Fruit fly (Drosophila melanogaster) whole organism, embryonic: ENCODE data around the gene qm.

Source experiments
- Antp ChIP-seq: fragments of 200-800 bp; sonication (Bioruptor generic); optimal IDR thresholded peaks from 3 replicates; lab custom pipeline; 2016; ENCODE audit warnings: missing biosample characterization, missing genetic modification characterization
- CG13296 ChIP-seq: fragments of 200-800 bp; sonication (Bioruptor generic); optimal IDR thresholded peaks from 3 replicates; lab custom pipeline; 2018; ENCODE audit warnings: missing biosample characterization, mild to moderate bottlenecking, missing genetic modification characterization
- CG13624 ChIP-seq: fragments of 200-800 bp; sonication (Bioruptor generic); optimal IDR thresholded peaks from 2 replicates; lab custom pipeline; 2016; ENCODE audit warnings: missing biosample characterization, missing genetic modification characterization
- CG14014 ChIP-seq: fragments of 200-800 bp; sonication (Bioruptor generic); IDR thresholded peaks from 2 replicates; pipeline ENCODE4 v1.3.6; 2022; ENCODE audit warnings: missing biosample characterization, missing genetic modification characterization
- CG16813 ChIP-seq: fragments of 200-800 bp; sonication (Bioruptor generic); IDR thresholded peaks from 3 replicates; pipeline ENCODE4 v1.3.6; 2022; ENCODE audit warnings: missing biosample characterization, missing genetic modification characterization; ENCODE audit not compliant: partially characterized antibody
- CG17359 ChIP-seq: fragments of 200-800 bp; sonication (Bioruptor generic); optimal IDR thresholded peaks from 3 replicates; lab custom pipeline; 2018; ENCODE audit warnings: missing biosample characterization, mild to moderate bottlenecking, missing genetic modification characterization, moderate library complexity
- CG18599 ChIP-seq: fragments of 200-800 bp; sonication (Bioruptor generic); optimal IDR thresholded peaks from 3 replicates; lab custom pipeline; 2017; ENCODE audit warnings: missing biosample characterization, missing genetic modification characterization, mild to moderate bottlenecking, moderate library complexity, missing genetic modification reagents
- CG34422 ChIP-seq: fragments of 200-800 bp; sonication (Bioruptor generic); IDR thresholded peaks from 3 replicates; pipeline ENCODE4 v1.3.6; 2022; ENCODE audit warnings: missing biosample characterization, missing genetic modification characterization
- CG4282 ChIP-seq: fragments of 200-800 bp; sonication (Bioruptor generic); optimal IDR thresholded peaks from 2 replicates; lab custom pipeline; 2016; ENCODE audit warnings: missing biosample characterization, missing genetic modification characterization
- CG43689 ChIP-seq: fragments of 200-800 bp; sonication (Bioruptor generic); IDR thresholded peaks from 2 replicates; pipeline ENCODE4 v1.3.6; 2022; ENCODE audit warnings: missing biosample characterization, missing genetic modification characterization
- CG4820 ChIP-seq: fragments of 200-800 bp; sonication (Bioruptor generic); optimal IDR thresholded peaks from 3 replicates; lab custom pipeline; 2016; ENCODE audit warnings: missing biosample characterization, missing genetic modification characterization
- CG7357 ChIP-seq: fragments of 200-800 bp; sonication (Bioruptor generic); IDR thresholded peaks from 3 replicates; pipeline ENCODE4 v1.3.6; 2022; ENCODE audit warnings: missing biosample characterization, missing genetic modification characterization
- CG7963 ChIP-seq: fragments of 200-800 bp; sonication (Bioruptor generic); IDR thresholded peaks from 3 replicates; pipeline ENCODE4 v1.3.6; 2022; ENCODE audit warnings: missing biosample characterization, missing genetic modification characterization; ENCODE audit not compliant: partially characterized antibody
- CG8478 ChIP-seq: fragments of >200 bp; optimal IDR thresholded peaks from 2 replicates; lab custom pipeline; 2018
- CTCF ChIP-seq: fragments of 200-800 bp; sonication (Bioruptor generic); optimal IDR thresholded peaks from 2 replicates; lab custom pipeline; 2017; ENCODE audit warnings: missing biosample characterization, mild to moderate bottlenecking, missing genetic modification characterization, moderate library complexity
- Dad ChIP-seq: fragments of 200-800 bp; sonication (Bioruptor generic); optimal IDR thresholded peaks from 3 replicates; lab custom pipeline; 2016; ENCODE audit warnings: missing biosample characterization, missing genetic modification characterization
- Dip2 ChIP-seq: fragments of 200-800 bp; sonication (Bioruptor generic); IDR thresholded peaks from 2 replicates; pipeline ENCODE4 v1.3.6; 2022; ENCODE audit warnings: missing biosample characterization, missing genetic modification characterization
- Hr3 ChIP-seq: fragments of 200-800 bp; sonication (Bioruptor generic); optimal IDR thresholded peaks from 3 replicates; lab custom pipeline; 2016; ENCODE audit warnings: missing biosample characterization, missing genetic modification characterization
- Hsf ChIP-seq: fragments of 200-800 bp; sonication (Bioruptor generic); optimal IDR thresholded peaks from 3 replicates; lab custom pipeline; 2016; ENCODE audit warnings: missing biosample characterization, missing genetic modification characterization
- MBD-R2 ChIP-seq: fragments of 200-800 bp; sonication (Bioruptor generic); IDR thresholded peaks from 2 replicates; pipeline ENCODE4 v1.3.6; 2022; ENCODE audit warnings: missing biosample characterization, missing genetic modification characterization
- Optix ChIP-seq: fragments of 200-800 bp; sonication (Bioruptor generic); IDR thresholded peaks from 3 replicates; pipeline ENCODE4 v1.3.6; 2022; ENCODE audit warnings: missing biosample characterization, missing genetic modification characterization
- Sox102F ChIP-seq: fragments of 200-800 bp; sonication (Bioruptor generic); optimal IDR thresholded peaks from 2 replicates; lab custom pipeline; 2018; ENCODE audit warnings: missing biosample characterization, mild to moderate bottlenecking, missing genetic modification characterization, moderate library complexity
- Usf ChIP-seq: fragments of 200-800 bp; sonication (Bioruptor generic); optimal IDR thresholded peaks from 2 replicates; lab custom pipeline; 2017; ENCODE audit warnings: missing genotype, missing biosample characterization, missing genetic modification characterization
- Vsx1 ChIP-seq: fragments of 200-800 bp; sonication (Bioruptor generic); optimal IDR thresholded peaks from 2 replicates; lab custom pipeline; 2017; ENCODE audit warnings: missing biosample characterization, mild to moderate bottlenecking, missing genetic modification characterization, missing genetic modification reagents
- ac ChIP-seq: fragments of 200-800 bp; sonication (Bioruptor generic); optimal IDR thresholded peaks from 3 replicates; lab custom pipeline; 2017; ENCODE audit warnings: missing biosample characterization, mild to moderate bottlenecking, missing genetic modification characterization
- ap ChIP-seq: fragments of 200-800 bp; sonication (Bioruptor generic); IDR thresholded peaks from 2 replicates; pipeline ENCODE4 v1.3.6; 2022; ENCODE audit warnings: missing biosample characterization, missing genetic modification characterization
- az2 ChIP-seq: fragments of 200-800 bp; sonication (Bioruptor generic); optimal IDR thresholded peaks from 3 replicates; lab custom pipeline; 2016; ENCODE audit warnings: missing biosample characterization, missing genetic modification characterization
- bab2 ChIP-seq: fragments of 200-800 bp; sonication (Bioruptor generic); optimal IDR thresholded peaks from 2 replicates; lab custom pipeline; 2016; ENCODE audit warnings: missing biosample characterization, missing genetic modification characterization
- bcd ChIP-seq: fragments of 200-800 bp; sonication (Bioruptor generic); optimal IDR thresholded peaks from 2 replicates; lab custom pipeline; 2017; ENCODE audit warnings: missing biosample characterization, mild to moderate bottlenecking, missing genetic modification characterization
- cg ChIP-seq: fragments of 200-800 bp; sonication (Bioruptor generic); optimal IDR thresholded peaks from 3 replicates; lab custom pipeline; 2019; ENCODE audit warnings: missing biosample characterization, mild to moderate bottlenecking, missing genetic modification characterization, moderate library complexity
- croc ChIP-seq: fragments of 200-800 bp; sonication (Bioruptor generic); conservative IDR thresholded peaks from 3 replicates; pipeline ENCODE4 v1.3.6; 2022; ENCODE audit warnings: missing biosample characterization, missing genetic modification characterization
- dmrt99B ChIP-seq: fragments of 200-800 bp; sonication (Bioruptor generic); optimal IDR thresholded peaks from 2 replicates; lab custom pipeline; 2018; ENCODE audit warnings: missing biosample characterization, mild to moderate bottlenecking, missing genetic modification characterization, moderate library complexity
- fd96Cb ChIP-seq: fragments of 200-800 bp; sonication (Bioruptor generic); optimal IDR thresholded peaks from 2 replicates; lab custom pipeline; 2018; ENCODE audit warnings: missing biosample characterization, mild to moderate bottlenecking, missing genetic modification characterization, moderate library complexity
- gem ChIP-seq: fragments of 200-800 bp; sonication (Bioruptor generic); optimal IDR thresholded peaks from 2 replicates; lab custom pipeline; 2019; ENCODE audit warnings: missing biosample characterization, mild to moderate bottlenecking, missing genetic modification characterization, moderate library complexity
- gro ChIP-seq: fragments of 200-800 bp; sonication (Bioruptor generic); optimal IDR thresholded peaks from 2 replicates; lab custom pipeline; 2016; ENCODE audit warnings: missing biosample characterization, missing genetic modification characterization
- hb ChIP-seq: fragments of 200-800 bp; sonication (Bioruptor generic); IDR thresholded peaks from 3 replicates; pipeline ENCODE4 v1.3.6; 2022; ENCODE audit warnings: missing biosample characterization, missing genetic modification characterization; ENCODE audit not compliant: partially characterized antibody
- ind ChIP-seq: fragments of 200-800 bp; sonication (Bioruptor generic); optimal IDR thresholded peaks from 3 replicates; lab custom pipeline; 2016; ENCODE audit warnings: missing biosample characterization, missing genetic modification characterization
- jigr1 ChIP-seq: fragments of 200-800 bp; sonication (Bioruptor generic); IDR thresholded peaks from 3 replicates; pipeline ENCODE4 v1.3.6; 2022; ENCODE audit warnings: missing biosample characterization, missing genetic modification characterization
- ken ChIP-seq: fragments of 200-800 bp; sonication (Bioruptor generic); IDR thresholded peaks from 3 replicates; pipeline ENCODE4 v1.3.6; 2022; ENCODE audit warnings: missing biosample characterization, missing genetic modification characterization
- lab ChIP-seq: fragments of 200-800 bp; sonication (Bioruptor generic); optimal IDR thresholded peaks from 3 replicates; lab custom pipeline; 2017; ENCODE audit warnings: missing biosample characterization, missing genetic modification characterization, mild to moderate bottlenecking, moderate library complexity, missing genetic modification reagents
- lilli ChIP-seq: fragments of 200-800 bp; sonication (Bioruptor generic); optimal IDR thresholded peaks from 3 replicates; lab custom pipeline; 2016; ENCODE audit warnings: missing biosample characterization, missing genetic modification characterization
- nerfin-2 ChIP-seq: fragments of 200-800 bp; sonication (Bioruptor generic); IDR thresholded peaks from 2 replicates; pipeline ENCODE4 v1.3.6; 2022; ENCODE audit warnings: missing biosample characterization, missing genetic modification characterization; ENCODE audit not compliant: partially characterized antibody
- pho ChIP-seq: fragments of 200-800 bp; sonication (Bioruptor generic); optimal IDR thresholded peaks from 2 replicates; lab custom pipeline; 2016; ENCODE audit warnings: missing biosample characterization, missing genetic modification characterization
- pita ChIP-seq: fragments of 200-800 bp; sonication (Bioruptor generic); optimal IDR thresholded peaks from 2 replicates; lab custom pipeline; 2017; ENCODE audit warnings: missing biosample characterization, mild to moderate bottlenecking, missing genetic modification characterization
- repo ChIP-seq: fragments of 200-800 bp; sonication (Bioruptor generic); optimal IDR thresholded peaks from 2 replicates; lab custom pipeline; 2016; ENCODE audit warnings: missing biosample characterization, missing genetic modification characterization
- shn ChIP-seq: fragments of 200-800 bp; sonication (Bioruptor generic); optimal IDR thresholded peaks from 3 replicates; lab custom pipeline; 2016; ENCODE audit warnings: missing biosample characterization, missing genetic modification characterization
- slp2 ChIP-seq: fragments of 200-800 bp; sonication (Bioruptor generic); optimal IDR thresholded peaks from 2 replicates; lab custom pipeline; 2016; ENCODE audit warnings: missing biosample characterization, missing genetic modification characterization
- trh ChIP-seq: fragments of 200-800 bp; sonication (Bioruptor generic); optimal IDR thresholded peaks from 2 replicates; lab custom pipeline; 2016; ENCODE audit warnings: missing biosample characterization, missing genetic modification characterization
- vnd ChIP-seq: fragments of 200-800 bp; sonication (Bioruptor generic); IDR thresholded peaks from 3 replicates; pipeline ENCODE4 v1.3.6; 2022; ENCODE audit warnings: missing biosample characterization, missing genetic modification characterization; ENCODE audit not compliant: partially characterized antibody
- yki ChIP-seq: fragments of >200 bp; optimal IDR thresholded peaks from 3 replicates; lab custom pipeline; 2018
- zfh1 ChIP-seq: fragments of 200-800 bp; sonication (Bioruptor generic); IDR thresholded peaks from 3 replicates; pipeline ENCODE4 v1.3.6; 2022; ENCODE audit warnings: missing biosample characterization, missing genetic modification characterization

Gene qm

dm6 chr3L:7347984-7348631, at the start of gene qm, which contains the start of gene Srp19 (continued):
- no peak for TF ChIP-seq yki (lab: Kevin White, UChicago)
- TF ChIP-seq CTCF (GFP tag; lab: Kevin White, UChicago): no peak
- TF ChIP-seq trh (GFP tag; lab: Kevin White, UChicago): no peak
- peak; percentile 6 for TF ChIP-seq CG4820 (GFP tag; lab: Kevin White, UChicago)
- peak; percentile 55 for TF ChIP-seq lab (GFP tag; lab: Kevin White, UChicago)
- TF ChIP-seq CG4282: no peak
- peak; percentile 75; the same call in 1 of the 2 replicates for TF ChIP-seq MBD-R2 (GFP tag; lab: Robert Waterston, UW)
- no peak; the same call in 2 of the 3 replicates for TF ChIP-seq CG7963 (GFP tag; lab: Robert Waterston, UW)
- peak; percentile 36 for TF ChIP-seq CG18599 (GFP tag; lab: Kevin White, UChicago)
- no peak for TF ChIP-seq ap (GFP tag; lab: Robert Waterston, UW)
- peak; percentile 86 for TF ChIP-seq CG16813 (GFP tag; lab: Robert Waterston, UW)
- TF ChIP-seq bab2: peak; percentile 29
- TF ChIP-seq ken (GFP tag; lab: Robert Waterston, UW): 0 out of 3 replicates have a peak, but pooled peaks have one; percentile 58
- peak; percentile 60 for TF ChIP-seq Antp (GFP tag; lab: Kevin White, UChicago)
- TF ChIP-seq CG13624 (GFP tag; lab: Kevin White, UChicago): peak; percentile 52
- TF ChIP-seq jigr1 (GFP tag; lab: Robert Waterston, UW): no peak
- TF ChIP-seq hb (GFP tag; lab: Robert Waterston, UW): peak; percentile 71
- TF ChIP-seq gem (tag; lab: Kevin White, UChicago): peak; percentile 76
- peak; percentile 29; the same call in 1 of the 3 replicates for TF ChIP-seq Optix (GFP tag; lab: Robert Waterston, UW)
- TF ChIP-seq cg (GFP tag; lab: Kevin White, UChicago): no peak
- peak; percentile 27 for TF ChIP-seq dmrt99B (tag; lab: Kevin White, UChicago)
- TF ChIP-seq Usf (GFP tag; lab: Kevin White, UChicago): no peak
- TF ChIP-seq nerfin-2 (GFP tag; lab: Robert Waterston, UW): no peak
- peak; percentile 57 for TF ChIP-seq Hr3
- no peak for TF ChIP-seq CG8478 (lab: Kevin White, UChicago)
- peak; percentile 58; the same call in 2 of the 3 replicates for TF ChIP-seq zfh1 (GFP tag; lab: Robert Waterston, UW)
- peak; percentile 36 for TF ChIP-seq gro (GFP tag; lab: Kevin White, UChicago)
- peak; percentile 23 for TF ChIP-seq shn (GFP tag; lab: Kevin White, UChicago)
- TF ChIP-seq Hsf (GFP tag; lab: Kevin White, UChicago): peak; percentile 56
- peak; percentile 30 for TF ChIP-seq fd96Cb
- TF ChIP-seq CG14014: peak; percentile 45
- peak; percentile 69 for TF ChIP-seq pho (GFP tag; lab: Kevin White, UChicago)
- no peak for TF ChIP-seq pita (GFP tag; lab: Kevin White, UChicago)
- TF ChIP-seq Dip2: no peak
- peak; percentile 47 for TF ChIP-seq az2
- no peak for TF ChIP-seq Sox102F
- TF ChIP-seq Dad (GFP tag; lab: Kevin White, UChicago): no peak
- peak; percentile 86; the same call in 2 of the 3 replicates for TF ChIP-seq CG34422 (GFP tag; lab: Robert Waterston, UW)
- no peak for TF ChIP-seq CG13296 (GFP tag; lab: Kevin White, UChicago)
- no peak for TF ChIP-seq slp2 (GFP tag; lab: Kevin White, UChicago)
- TF ChIP-seq CG7357: no peak
- no peak for TF ChIP-seq croc (GFP tag; lab: Robert Waterston, UW)
- TF ChIP-seq vnd (GFP tag; lab: Robert Waterston, UW): peak; percentile 85
- peak; percentile 46 for TF ChIP-seq bcd (GFP tag; lab: Kevin White, UChicago)
- TF ChIP-seq lilli: peak; percentile 73
- TF ChIP-seq ind (GFP tag; lab: Kevin White, UChicago): peak; percentile 57
- TF ChIP-seq repo (GFP tag; lab: Kevin White, UChicago): no peak
- no peak for TF ChIP-seq CG17359
- TF ChIP-seq CG43689 (GFP tag; lab: Robert Waterston, UW): no peak
- TF ChIP-seq Vsx1 (GFP tag; lab: Kevin White, UChicago): no peak
- TF ChIP-seq ac (GFP tag; lab: Kevin White, UChicago): no peak
